Fruit fly (Drosophila melanogaster) Kc167 (cell line): Measurements from ENCODE around the gene cas.

Experiments used
- Myc ChIP-seq: fragments of >200 bp; optimal IDR thresholded peaks from 2 replicates; lab custom pipeline; 2017; ENCODE audit warnings: missing external identifiers
- Sin3A ChIP-seq: fragments of >200 bp; optimal IDR thresholded peaks from 2 replicates; lab custom pipeline; 2018; ENCODE audit warnings: missing external identifiers
- h ChIP-seq: fragments of >200 bp; optimal IDR thresholded peaks from 3 replicates; lab custom pipeline; 2018; ENCODE audit warnings: missing external identifiers
- insv ChIP-seq: fragments of >200 bp; optimal IDR thresholded peaks from 3 replicates; lab custom pipeline; 2018; ENCODE audit warnings: missing external identifiers
- psq ChIP-seq: fragments of >200 bp; optimal IDR thresholded peaks from 2 replicates; lab custom pipeline; 2017; ENCODE audit warnings: missing external identifiers
- ttk ChIP-seq: sonication (Bioruptor generic); optimal IDR thresholded peaks from 2 replicates; lab custom pipeline; 2017; ENCODE audit warnings: missing external identifiers

DNA sequence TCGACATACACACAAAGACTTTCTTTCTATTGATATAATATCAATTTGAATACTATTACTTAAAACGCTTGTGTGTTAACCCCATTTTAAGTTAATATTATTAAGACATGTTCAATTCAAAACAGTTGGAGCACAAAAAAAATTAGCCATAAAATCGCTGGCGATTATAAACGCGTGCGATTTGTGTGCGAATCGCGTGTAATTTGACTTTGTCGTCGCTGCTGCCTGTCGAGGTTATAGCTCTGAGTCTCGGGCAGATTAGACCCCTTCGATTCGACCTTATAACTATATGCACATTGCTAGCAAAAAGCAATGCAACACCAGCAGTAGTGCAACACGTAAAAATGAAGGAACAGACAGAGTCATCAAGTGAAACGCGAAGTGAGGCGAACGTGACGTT is 11.6 kb downstream of the cas start:
- TF ChIP-seq psq (lab: Kevin White, UChicago) (no peak), Myc (lab: Kevin White, UChicago) (no peak), ttk (no peak), h (lab: Kevin White, UChicago) (no peak), Sin3A (lab: Kevin White, UChicago) (no peak), insv (no peak)
